Fruit fly (Drosophila melanogaster) whole organism, embryonic: ENCODE results near the gene CG43221.
A peak's percentile ranks its signal among the peaks of the same experiment; 100 is the strongest.

Experiments
- Atf3 ChIP-seq: fragments of 200-800 bp; sonication (Bioruptor generic); optimal IDR thresholded peaks from 3 replicates; lab custom pipeline; 2016; ENCODE audit warnings: missing biosample characterization, missing genetic modification characterization
- Bteb2 ChIP-seq: fragments of 200-800 bp; sonication (Bioruptor generic); optimal IDR thresholded peaks from 2 replicates; lab custom pipeline; 2016; ENCODE audit warnings: missing biosample characterization, missing genetic modification characterization
- C15 ChIP-seq: fragments of 200-800 bp; sonication (Bioruptor generic); IDR thresholded peaks from 3 replicates; pipeline ENCODE4 v1.3.6; 2022; ENCODE audit warnings: missing biosample characterization, missing genetic modification characterization
- CG10267 ChIP-seq: fragments of 200-800 bp; sonication (Bioruptor generic); optimal IDR thresholded peaks from 2 replicates; lab custom pipeline; 2018; ENCODE audit warnings: missing biosample characterization, mild to moderate bottlenecking, missing genetic modification characterization, moderate library complexity
- CG10543 ChIP-seq: fragments of 200-800 bp; sonication (Bioruptor generic); optimal IDR thresholded peaks from 3 replicates; lab custom pipeline; 2017; ENCODE audit warnings: missing biosample characterization, mild to moderate bottlenecking, missing genetic modification characterization, moderate library complexity
- CG15073 ChIP-seq: fragments of 200-800 bp; sonication (Bioruptor generic); optimal IDR thresholded peaks from 2 replicates; lab custom pipeline; 2016; ENCODE audit warnings: missing biosample characterization, missing genetic modification characterization
- CG16815 ChIP-seq: fragments of 200-800 bp; sonication (Bioruptor generic); optimal IDR thresholded peaks from 3 replicates; lab custom pipeline; 2017; ENCODE audit warnings: missing biosample characterization, mild to moderate bottlenecking, missing genetic modification characterization
- CG17612 ChIP-seq: fragments of 200-800 bp; sonication (Bioruptor generic); IDR thresholded peaks from 2 replicates; pipeline ENCODE4 v1.3.6; 2022; ENCODE audit warnings: missing biosample characterization, missing genetic modification characterization
- CG2199 ChIP-seq: fragments of 200-800 bp; sonication (Bioruptor generic); IDR thresholded peaks from 3 replicates; pipeline ENCODE4 v1.3.6; 2022; ENCODE audit warnings: missing biosample characterization, missing genetic modification characterization
- CG31441 ChIP-seq: fragments of 200-800 bp; sonication (Bioruptor generic); IDR thresholded peaks from 2 replicates; pipeline ENCODE4 v1.3.6; 2022; ENCODE audit warnings: missing biosample characterization, missing genetic modification characterization
- CG34422 ChIP-seq: fragments of 200-800 bp; sonication (Bioruptor generic); IDR thresholded peaks from 3 replicates; pipeline ENCODE4 v1.3.6; 2022; ENCODE audit warnings: missing biosample characterization, missing genetic modification characterization
- CG5245 ChIP-seq: fragments of 200-800 bp; sonication (Bioruptor generic); optimal IDR thresholded peaks from 3 replicates; lab custom pipeline; 2016; ENCODE audit warnings: missing biosample characterization, missing genetic modification characterization
- CG7556 ChIP-seq: fragments of 200-800 bp; sonication (Bioruptor generic); optimal IDR thresholded peaks from 2 replicates; lab custom pipeline; 2017; ENCODE audit warnings: missing biosample characterization, mild to moderate bottlenecking, missing genetic modification characterization
- CG7745 ChIP-seq: fragments of 200-800 bp; sonication (Bioruptor generic); optimal IDR thresholded peaks from 2 replicates; lab custom pipeline; 2018; ENCODE audit warnings: missing biosample characterization, mild to moderate bottlenecking, missing genetic modification characterization, moderate library complexity
- CG7786 ChIP-seq: fragments of 200-800 bp; sonication (Bioruptor generic); optimal IDR thresholded peaks from 2 replicates; lab custom pipeline; 2016; ENCODE audit warnings: missing biosample characterization, missing genetic modification characterization
- CG7987 ChIP-seq: fragments of 200-800 bp; sonication (Bioruptor generic); optimal IDR thresholded peaks from 2 replicates; lab custom pipeline; 2018; ENCODE audit warnings: missing biosample characterization, mild to moderate bottlenecking, missing genetic modification characterization, moderate library complexity
- CG8359 ChIP-seq: fragments of 200-800 bp; sonication (Bioruptor generic); optimal IDR thresholded peaks from 2 replicates; lab custom pipeline; 2017; ENCODE audit warnings: missing biosample characterization, mild to moderate bottlenecking, missing genetic modification characterization, borderline replicate concordance
- CG9215 ChIP-seq: fragments of 200-800 bp; sonication (Bioruptor generic); IDR thresholded peaks from 2 replicates; pipeline ENCODE4 v1.3.6; 2022; ENCODE audit warnings: missing biosample characterization, missing genetic modification characterization
- Chrac-16 ChIP-seq: fragments of 200-800 bp; sonication (Bioruptor generic); optimal IDR thresholded peaks from 3 replicates; lab custom pipeline; 2016; ENCODE audit warnings: missing biosample characterization, missing genetic modification characterization
- Dad ChIP-seq: fragments of 200-800 bp; sonication (Bioruptor generic); optimal IDR thresholded peaks from 3 replicates; lab custom pipeline; 2016; ENCODE audit warnings: missing biosample characterization, missing genetic modification characterization
- Deaf1 ChIP-seq: fragments of 200-800 bp; optimal IDR thresholded peaks from 3 replicates; lab custom pipeline; 2019; ENCODE audit warnings: missing biosample characterization, mild to moderate bottlenecking, missing genetic modification characterization, moderate library complexity
- Elba2 ChIP-seq: fragments of 200-800 bp; sonication (Bioruptor generic); optimal IDR thresholded peaks from 3 replicates; lab custom pipeline; 2016; ENCODE audit warnings: missing biosample characterization, missing genetic modification characterization
- Ets97D ChIP-seq: fragments of 200-800 bp; sonication (Bioruptor generic); optimal IDR thresholded peaks from 3 replicates; lab custom pipeline; 2016; ENCODE audit warnings: missing biosample characterization, missing genetic modification characterization
- Gug ChIP-seq: fragments of 200-800 bp; sonication (Bioruptor generic); IDR thresholded peaks from 4 replicates; pipeline ENCODE4 v1.3.6; 2022; ENCODE audit warnings: missing biosample characterization, missing genetic modification characterization
- H15 ChIP-seq: fragments of 200-800 bp; sonication (Bioruptor generic); IDR thresholded peaks from 3 replicates; pipeline ENCODE4 v1.3.6; 2022; ENCODE audit warnings: missing biosample characterization, missing genetic modification characterization
- HLH4C ChIP-seq: fragments of 200-800 bp; sonication (Bioruptor generic); IDR thresholded peaks from 3 replicates; pipeline ENCODE4 v1.3.6; 2022; ENCODE audit warnings: missing biosample characterization, missing genetic modification characterization; ENCODE audit not compliant: partially characterized antibody
- Hr3 ChIP-seq: fragments of 200-800 bp; sonication (Bioruptor generic); optimal IDR thresholded peaks from 3 replicates; lab custom pipeline; 2016; ENCODE audit warnings: missing biosample characterization, missing genetic modification characterization
- Max ChIP-seq: fragments of 200-800 bp; sonication (Bioruptor generic); optimal IDR thresholded peaks from 2 replicates; lab custom pipeline; 2016; ENCODE audit warnings: missing biosample characterization, mild to moderate bottlenecking, missing genetic modification characterization
- Mrtf ChIP-seq: fragments of 200-800 bp; sonication (Bioruptor generic); IDR thresholded peaks from 3 replicates; pipeline ENCODE4 v1.3.6; 2022; ENCODE audit warnings: missing biosample characterization, missing genetic modification characterization
- Stat92E ChIP-seq, 3 experiments: fragments of >200 bp in 2 of 3; fragments of 200-800 bp in 1 of 3; sonication (Bioruptor generic) in 1 of 3; optimal IDR thresholded peaks; 2 replicates each; lab custom pipeline; 2017 to 2019; ENCODE audit warnings: missing biosample characterization in 3 of 3, missing genetic modification characterization in 3 of 3, mild to moderate bottlenecking in 1 of 3, moderate library complexity in 1 of 3
- Xrp1 ChIP-seq: fragments of 200-800 bp; sonication (Bioruptor generic); IDR thresholded peaks from 2 replicates; pipeline ENCODE4 v1.3.6; 2022; ENCODE audit warnings: missing biosample characterization, missing genetic modification characterization
- ac ChIP-seq: fragments of 200-800 bp; sonication (Bioruptor generic); optimal IDR thresholded peaks from 3 replicates; lab custom pipeline; 2017; ENCODE audit warnings: missing biosample characterization, mild to moderate bottlenecking, missing genetic modification characterization
- ap ChIP-seq: fragments of 200-800 bp; sonication (Bioruptor generic); IDR thresholded peaks from 2 replicates; pipeline ENCODE4 v1.3.6; 2022; ENCODE audit warnings: missing biosample characterization, missing genetic modification characterization
- da ChIP-seq: fragments of 200-800 bp; sonication (Bioruptor generic); optimal IDR thresholded peaks from 2 replicates; lab custom pipeline; 2016; ENCODE audit warnings: missing biosample characterization, missing genetic modification characterization
- dmrt11E ChIP-seq: fragments of 200-800 bp; sonication (Bioruptor generic); optimal IDR thresholded peaks from 3 replicates; lab custom pipeline; 2018; ENCODE audit warnings: missing biosample characterization, mild to moderate bottlenecking, missing genetic modification characterization, moderate library complexity
- ems ChIP-seq: fragments of 200-800 bp; sonication (Bioruptor generic); optimal IDR thresholded peaks from 3 replicates; lab custom pipeline; 2016; ENCODE audit warnings: missing biosample characterization, missing genetic modification characterization
- fd64A ChIP-seq: fragments of 200-800 bp; sonication (Bioruptor generic); optimal IDR thresholded peaks from 3 replicates; lab custom pipeline; 2018; ENCODE audit warnings: missing biosample characterization, mild to moderate bottlenecking, missing genetic modification characterization
- gce ChIP-seq: fragments of 200-800 bp; sonication (Bioruptor generic); IDR thresholded peaks from 3 replicates; pipeline ENCODE4 v1.3.6; 2022; ENCODE audit warnings: missing biosample characterization, missing genetic modification characterization
- odd ChIP-seq: fragments of 200-800 bp; sonication (Bioruptor generic); optimal IDR thresholded peaks from 2 replicates; lab custom pipeline; 2017; ENCODE audit warnings: missing biosample characterization, mild to moderate bottlenecking, missing genetic modification characterization
- pan ChIP-seq, 4 experiments: fragments of >200 bp in 3 of 4; fragments of 200-800 bp in 1 of 4; sonication (Bioruptor generic) in 1 of 4; optimal IDR thresholded peaks in 3 of 4; IDR thresholded peaks in 1 of 4; 2 replicates each; pipeline versions ENCODE4 v1.3.6 to Lab custom; 2017 to 2022; ENCODE audit warnings: missing biosample characterization in 2 of 4, missing genetic modification characterization in 2 of 4, mixed read lengths in 1 of 4
- pfk ChIP-seq: fragments of 200-800 bp; sonication (Bioruptor generic); optimal IDR thresholded peaks from 2 replicates; lab custom pipeline; 2018; ENCODE audit warnings: missing biosample characterization, mild to moderate bottlenecking, missing genetic modification characterization, moderate library complexity
- pros ChIP-seq: fragments of 200-800 bp; sonication (Bioruptor generic); optimal IDR thresholded peaks from 3 replicates; lab custom pipeline; 2019; ENCODE audit warnings: missing biosample characterization, mild to moderate bottlenecking, missing genetic modification characterization, moderate library complexity
- shn ChIP-seq: fragments of 200-800 bp; sonication (Bioruptor generic); optimal IDR thresholded peaks from 3 replicates; lab custom pipeline; 2016; ENCODE audit warnings: missing biosample characterization, missing genetic modification characterization
- sima ChIP-seq: fragments of 200-800 bp; sonication (Bioruptor generic); optimal IDR thresholded peaks from 2 replicates; lab custom pipeline; 2016; ENCODE audit warnings: missing biosample characterization, missing genetic modification characterization
- tap ChIP-seq: fragments of 200-800 bp; optimal IDR thresholded peaks from 3 replicates; lab custom pipeline; 2019; ENCODE audit warnings: missing biosample characterization, mild to moderate bottlenecking, missing genetic modification characterization, moderate library complexity
- unpg ChIP-seq: fragments of 200-800 bp; sonication (Bioruptor generic); optimal IDR thresholded peaks from 3 replicates; lab custom pipeline; 2018; ENCODE audit warnings: missing biosample characterization, mild to moderate bottlenecking, missing genetic modification characterization, moderate library complexity
- vvl ChIP-seq: fragments of 200-800 bp; sonication (Bioruptor generic); IDR thresholded peaks from 2 replicates; pipeline ENCODE4 v1.3.6; 2022; ENCODE audit warnings: missing biosample characterization, missing genetic modification characterization
- wor ChIP-seq: fragments of 200-800 bp; sonication (Bioruptor generic); IDR thresholded peaks from 2 replicates; pipeline ENCODE4 v1.3.6; 2022; ENCODE audit warnings: missing biosample characterization, missing genetic modification characterization

Gene CG43221

DNA sequence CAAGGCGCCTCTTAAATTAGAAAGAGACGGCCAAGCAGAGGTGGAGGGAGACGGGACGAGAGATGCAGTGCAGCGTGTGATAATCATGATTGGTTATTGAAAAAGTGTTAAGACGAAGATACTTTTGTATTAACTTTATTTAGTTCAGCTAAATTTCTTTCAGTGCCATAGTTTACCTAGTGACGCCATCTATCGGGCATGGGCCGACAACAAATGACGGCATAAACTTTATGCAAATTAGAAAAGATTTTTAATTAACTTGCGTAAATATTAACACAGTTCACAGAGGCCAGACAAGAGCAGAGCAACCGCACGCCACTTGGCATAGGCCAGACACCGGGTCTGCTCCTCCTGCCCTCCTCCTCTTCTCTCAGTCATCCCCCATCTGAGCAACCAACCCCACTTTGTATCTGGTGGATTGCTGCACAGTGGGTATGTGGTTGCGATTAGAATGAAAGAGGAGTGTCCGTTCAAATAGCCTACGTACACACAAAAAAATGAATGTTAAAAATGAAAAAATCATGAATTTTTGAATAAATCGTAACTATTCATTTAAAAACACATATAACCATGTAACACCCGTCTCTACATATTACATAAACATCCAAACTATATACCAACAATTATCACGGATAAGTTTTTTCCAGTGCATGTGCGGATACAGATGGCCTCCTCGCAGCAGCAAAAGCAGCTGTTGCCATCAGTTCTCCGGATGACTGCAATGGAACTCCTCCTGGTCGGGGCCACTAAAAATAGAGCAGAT is 19.5 kb upstream of the CG43221 start (continued):
- TF ChIP-seq CG10267 (tag; lab: Kevin White, UChicago) (peak; percentile 79), CG9215 (GFP tag; lab: Robert Waterston, UW) (peak; percentile 48; the same call in 1 of the 2 replicates), CG8359 (GFP tag; lab: Kevin White, UChicago) (peak; percentile 52), unpg (GFP tag; lab: Kevin White, UChicago) (peak; percentile 88), Chrac-16 (GFP tag; lab: Kevin White, UChicago) (peak; percentile 72), wor (GFP tag; lab: Robert Waterston, UW) (peak; percentile 78), shn (GFP tag; lab: Kevin White, UChicago) (peak; percentile 77), fd64A (peak; percentile 58), odd (GFP tag; lab: Kevin White, UChicago) (peak; percentile 58), CG7745 (no peak), Elba2 (GFP tag; lab: Kevin White, UChicago) (no peak), Mrtf (GFP tag; lab: Robert Waterston, UW) (peak; percentile 76; the same call in 2 of the 3 replicates), CG2199 (GFP tag; lab: Robert Waterston, UW) (0 out of 3 replicates have a peak, but pooled peaks have one; percentile 49), CG34422 (GFP tag; lab: Robert Waterston, UW) (peak; percentile 75), Bteb2 (GFP tag; lab: Kevin White, UChicago) (peak; percentile 70), CG17612 (GFP tag; lab: Robert Waterston, UW) (no peak), ac (GFP tag; lab: Kevin White, UChicago) (peak; percentile 54), Atf3 (GFP tag; lab: Kevin White, UChicago) (peak; percentile 58), tap (tag; lab: Kevin White, UChicago) (peak; percentile 79), pros (no peak), CG15073 (peak; percentile 23), ap (GFP tag; lab: Robert Waterston, UW) (peak; percentile 69; the same call in 1 of the 2 replicates), sima (GFP tag; lab: Kevin White, UChicago) (peak; percentile 65), C15 (GFP tag; lab: Robert Waterston, UW) (0 out of 3 replicates have a peak, but pooled peaks have one; percentile 43), Stat92E (GFP tag; optimal IDR thresholded peaks at IDR 0.05; lab: Kevin White, UChicago) (no peak), pan (optimal IDR thresholded peaks at IDR 0.05; lab: Kevin White, UChicago) (no peak), pan (GFP tag; optimal IDR thresholded peaks at IDR 0.05 in 1 of 2, IDR thresholded peaks at IDR 0.05 in 1 of 2) (peak in 1 of 2 experiments; percentile 74), Max (GFP tag; lab: Kevin White, UChicago) (peak; percentile 68), CG7786 (GFP tag; lab: Kevin White, UChicago) (peak; percentile 78), vvl (GFP tag; lab: Robert Waterston, UW) (peak; percentile 90), Deaf1 (tag; lab: Kevin White, UChicago) (no peak), pfk (GFP tag; lab: Kevin White, UChicago) (no peak), Dad (GFP tag; lab: Kevin White, UChicago) (peak; percentile 75), gce (GFP tag; lab: Robert Waterston, UW) (peak; percentile 68; the same call in 2 of the 3 replicates), H15 (peak; percentile 71; the same call in 2 of the 3 replicates), Ets97D (GFP tag; lab: Kevin White, UChicago) (peak; percentile 59), dmrt11E (tag; lab: Kevin White, UChicago) (peak; percentile 82), Hr3 (GFP tag; lab: Kevin White, UChicago) (peak; percentile 74), CG31441 (GFP tag; lab: Robert Waterston, UW) (no peak; the same call in none of the 2 replicates), da (GFP tag; lab: Kevin White, UChicago) (peak; percentile 94), Gug (peak; percentile 48; the same call in 1 of the 4 replicates), CG16815 (GFP tag; lab: Kevin White, UChicago) (peak; percentile 63), ems (GFP tag; lab: Kevin White, UChicago) (peak; percentile 70), CG5245 (GFP tag; lab: Kevin White, UChicago) (peak; percentile 68), HLH4C (GFP tag; lab: Robert Waterston, UW) (no peak), CG7556 (GFP tag; lab: Kevin White, UChicago) (peak; percentile 85), CG7987 (peak; percentile 1), Xrp1 (peak; percentile 88), CG10543 (GFP tag; lab: Kevin White, UChicago) (no peak)
